Worm (Caenorhabditis elegans) whole organism, early embryonic: ENCODE results near the gene K08D8.4.

Experiments used
- B0310.2 ChIP-seq: sonication (generic microtip); optimal IDR thresholded peaks from 2 replicates; lab custom pipeline; 2016; ENCODE audit warnings: mild to moderate bottlenecking, missing genetic modification characterization, missing compliant biosample characterization
- F13C5.2 ChIP-seq: sonication (generic microtip); optimal IDR thresholded peaks from 2 replicates; lab custom pipeline; 2017; ENCODE audit warnings: mild to moderate bottlenecking, missing genetic modification characterization, inconsistent platforms, missing compliant biosample characterization
- aly-1 ChIP-seq: sonication (generic microtip); optimal IDR thresholded peaks from 2 replicates; lab custom pipeline; 2016; ENCODE audit warnings: missing genetic modification characterization, missing compliant biosample characterization
- ama-1 ChIP-seq: fragments of 150-350 bp; optimal IDR thresholded peaks from 2 replicates; lab custom pipeline; 2014
- ceh-13 ChIP-seq: fragments of 200-800 bp; sonication (Bioruptor generic); optimal IDR thresholded peaks from 2 replicates; lab custom pipeline; 2018; ENCODE audit warnings: mild to moderate bottlenecking, missing genetic modification characterization, missing compliant biosample characterization
- ceh-36 ChIP-seq: sonication (generic microtip); optimal IDR thresholded peaks from 2 replicates; lab custom pipeline; 2016; ENCODE audit warnings: missing genetic modification characterization, inconsistent platforms, missing compliant biosample characterization
- ets-7 ChIP-seq: sonication (generic microtip); optimal IDR thresholded peaks from 2 replicates; lab custom pipeline; 2016; ENCODE audit warnings: missing genotype, missing genetic modification characterization, missing compliant biosample characterization
- flt-1 ChIP-seq: fragments of 200-800 bp; sonication (Bioruptor generic); IDR thresholded peaks from 2 replicates; pipeline ENCODE4 v1.3.6; 2022; ENCODE audit warnings: missing genetic modification characterization, missing compliant biosample characterization
- hmbx-1 ChIP-seq: sonication (generic microtip); optimal IDR thresholded peaks from 2 replicates; lab custom pipeline; 2016; ENCODE audit warnings: mild to moderate bottlenecking, missing genetic modification characterization, missing compliant biosample characterization
- hmg-4 ChIP-seq: fragments of 200-800 bp; sonication (Bioruptor generic); optimal IDR thresholded peaks from 2 replicates; lab custom pipeline; 2018; ENCODE audit warnings: mild to moderate bottlenecking, missing genetic modification characterization, missing compliant biosample characterization
- hnd-1 ChIP-seq: sonication (generic microtip); optimal IDR thresholded peaks from 2 replicates; lab custom pipeline; 2016; ENCODE audit warnings: missing genetic modification characterization, missing compliant biosample characterization
- pes-1 ChIP-seq: fragments of 200-800 bp; sonication (Bioruptor generic); IDR thresholded peaks from 2 replicates; pipeline ENCODE4 v1.3.6; 2022; ENCODE audit warnings: missing genetic modification reagents, missing genetic modification characterization, missing compliant biosample characterization
- scrt-1 ChIP-seq: fragments of 200-800 bp; sonication (Bioruptor generic); IDR thresholded peaks from 2 replicates; pipeline ENCODE4 v1.3.6; 2022; ENCODE audit warnings: missing genetic modification characterization, missing compliant biosample characterization
- sea-1 ChIP-seq: fragments of 200-800 bp; sonication (Bioruptor generic); conservative IDR thresholded peaks from 2 replicates; pipeline ENCODE4 v1.3.6; 2022; ENCODE audit warnings: missing genetic modification characterization, missing compliant biosample characterization
- tbx-11 ChIP-seq: fragments of 200-800 bp; sonication (Bioruptor generic); IDR thresholded peaks from 2 replicates; pipeline ENCODE4 v1.3.6; 2022; ENCODE audit warnings: missing genetic modification characterization, missing compliant biosample characterization
- tbx-37 ChIP-seq: fragments of 200-800 bp; sonication (Bioruptor generic); conservative IDR thresholded peaks from 2 replicates; pipeline ENCODE4 v1.3.6; 2022; ENCODE audit warnings: missing genetic modification reagents, missing genetic modification characterization, missing compliant biosample characterization
- tra-4 ChIP-seq: sonication (generic microtip); optimal IDR thresholded peaks from 2 replicates; lab custom pipeline; 2017; ENCODE audit warnings: missing genetic modification characterization, missing compliant biosample characterization

The K08D8.4 gene

ce11 chrIV:12870315-12870714 lies 39.5 kb downstream of the K08D8.4 start:
- no peak for TF ChIP-seq flt-1 (GFP tag; lab: Robert Waterston, UW)
- TF ChIP-seq scrt-1 = no peak
- no peak for TF ChIP-seq tbx-37 (GFP tag; lab: Robert Waterston, UW)
- TF ChIP-seq sea-1 (GFP tag; lab: Robert Waterston, UW) = no peak
- no peak for TF ChIP-seq hmbx-1 (tag; lab: Kevin White, UChicago)
- no peak for TF ChIP-seq hnd-1
- TF ChIP-seq F13C5.2 (tag; lab: Kevin White, UChicago) = no peak
- no peak for TF ChIP-seq ama-1 (lab: Kevin White, UChicago)
- TF ChIP-seq pes-1 (GFP tag; lab: Robert Waterston, UW) = no peak
- TF ChIP-seq ceh-13 = no peak
- TF ChIP-seq ets-7 (tag; lab: Kevin White, UChicago) = no peak
- TF ChIP-seq tra-4 (tag; lab: Kevin White, UChicago) = no peak
- no peak for TF ChIP-seq tbx-11
- no peak for TF ChIP-seq aly-1
- TF ChIP-seq ceh-36 = no peak
- no peak for TF ChIP-seq hmg-4 (GFP tag; lab: Kevin White, UChicago)

- TF ChIP-seq hmbx-1 (tag; lab: Kevin White, UChicago) = no peak
- TF ChIP-seq ets-7 (tag; lab: Kevin White, UChicago) = no peak
Observed at ce11 chrIV:12869812-12870211, 40.0 kb downstream of the K08D8.4 start.

ce11 chrIV:12869383-12869782 lies 40.4 kb downstream of the K08D8.4 start:
- TF ChIP-seq scrt-1 (no peak), ets-7 (tag; lab: Kevin White, UChicago) (no peak), F13C5.2 (tag; lab: Kevin White, UChicago) (no peak), hmbx-1 (tag; lab: Kevin White, UChicago) (no peak), pes-1 (GFP tag; lab: Robert Waterston, UW) (no peak)

ce11 chrIV:12865884-12866283 lies 43.9 kb downstream of the K08D8.4 start, which contains the start of gene clec-186:
Gene clec-186 (plus strand): TSS chrIV:12866109.
- no peak for TF ChIP-seq ama-1 (lab: Kevin White, UChicago)
- no peak for TF ChIP-seq ceh-36
- no peak for TF ChIP-seq aly-1
- TF ChIP-seq hmbx-1 (tag; lab: Kevin White, UChicago) = no peak
- no peak for TF ChIP-seq pes-1 (GFP tag; lab: Robert Waterston, UW)
- no peak for TF ChIP-seq sea-1 (GFP tag; lab: Robert Waterston, UW)
- no peak for TF ChIP-seq tra-4 (tag; lab: Kevin White, UChicago)
- TF ChIP-seq tbx-37 (GFP tag; lab: Robert Waterston, UW) = no peak
- TF ChIP-seq tbx-11 = no peak
- no peak for TF ChIP-seq ceh-13
- TF ChIP-seq ets-7 (tag; lab: Kevin White, UChicago) = no peak
- TF ChIP-seq scrt-1 = no peak
- TF ChIP-seq flt-1 (GFP tag; lab: Robert Waterston, UW) = no peak
- no peak for TF ChIP-seq hmg-4 (GFP tag; lab: Kevin White, UChicago)
- no peak for TF ChIP-seq B0310.2
- no peak for TF ChIP-seq F13C5.2 (tag; lab: Kevin White, UChicago)
- TF ChIP-seq hnd-1 = no peak

ce11 chrIV:12859797-12860196 lies 50.0 kb downstream of the K08D8.4 start, which contains the start of gene gcy-18:
Gene gcy-18 (plus strand): TSS chrIV:12860097.
- TF ChIP-seq hnd-1 (no peak), aly-1 (no peak), ceh-36 (no peak), ama-1 (lab: Kevin White, UChicago) (no peak), hmbx-1 (tag; lab: Kevin White, UChicago) (no peak)
